Fruit fly (Drosophila melanogaster): Measurements from ENCODE around the gene Dhod.

Dhod gene

dm6 chr3R:8669900-8670528, 17.3 kb upstream of the Dhod start:
- TF ChIP-seq CG8478 (optimal IDR thresholded peaks at IDR 0.05) (no peak), CTCF (optimal IDR thresholded peaks at IDR 0.05) (no peak)

- no peak for TF ChIP-seq CTCF (optimal IDR thresholded peaks at IDR 0.05)
- no peak for TF ChIP-seq CG8478 (optimal IDR thresholded peaks at IDR 0.05)
Measured at dm6 chr3R:8669029-8669707, 16.5 kb upstream of the Dhod start.

dm6 chr3R:8668024-8668856, 15.5 kb upstream of the Dhod start:
- TF ChIP-seq CTCF (optimal IDR thresholded peaks at IDR 0.05) (no peak), CG8478 (optimal IDR thresholded peaks at IDR 0.05) (no peak)

dm6 chr3R:8667568-8667967, 14.9 kb upstream of the Dhod start, which contains the start of gene CG8036:
TSS of gene CG8036 (plus strand) at chr3R:8667868.
- TF ChIP-seq CG8478 (optimal IDR thresholded peaks at IDR 0.05) (no peak), CTCF (optimal IDR thresholded peaks at IDR 0.05) (no peak)

dm6 chr3R:8664699-8665340, 12.1 kb upstream of the Dhod start:
- no peak for TF ChIP-seq CTCF (optimal IDR thresholded peaks at IDR 0.05)

dm6 chr3R:8663668-8664283, 11.1 kb upstream of the Dhod start, which contains the start of gene CG8032:
TSS of gene CG8032 (plus strand) at chr3R:8664115.
- TF ChIP-seq CG8478 (optimal IDR thresholded peaks at IDR 0.05) = no peak
- TF ChIP-seq CTCF (optimal IDR thresholded peaks at IDR 0.05) = no peak

- no peak for TF ChIP-seq CG8478 (optimal IDR thresholded peaks at IDR 0.05)
- TF ChIP-seq CTCF (optimal IDR thresholded peaks at IDR 0.05) = no peak
Measured at dm6 chr3R:8660661-8661060, 7.9 kb upstream of the Dhod start, which contains the start of gene bel. TSS of gene bel (minus strand) at chr3R:8660761.

- peak; percentile 71 to 72 for TF ChIP-seq CTCF (optimal IDR thresholded peaks at IDR 0.05)
- no peak for TF ChIP-seq CG8478 (optimal IDR thresholded peaks at IDR 0.05)
Measured at dm6 chr3R:8659907-8660660, 7.4 kb upstream of the Dhod start.

- no peak for TF ChIP-seq CG8478 (optimal IDR thresholded peaks at IDR 0.05)
- TF ChIP-seq CTCF (optimal IDR thresholded peaks at IDR 0.05) = no peak
Measured at dm6 chr3R:8659200-8659897, 6.6 kb upstream of the Dhod start.

- no peak for TF ChIP-seq CTCF (optimal IDR thresholded peaks at IDR 0.05)
- no peak for TF ChIP-seq CG8478 (optimal IDR thresholded peaks at IDR 0.05)
Measured at dm6 chr3R:8658688-8659087, 6.0 kb upstream of the Dhod start.

dm6 chr3R:8654666-8655065, 1.9 kb upstream of the Dhod start, which contains the start of gene CG42489:
TSS of gene CG42489 (minus strand) at chr3R:8654766.
- TF ChIP-seq CTCF (optimal IDR thresholded peaks at IDR 0.05) (no peak), CG8478 (optimal IDR thresholded peaks at IDR 0.05) (no peak)

dm6 chr3R:8654058-8654457, 1.3 kb upstream of the Dhod start:
- no peak for TF ChIP-seq CTCF (optimal IDR thresholded peaks at IDR 0.05)
- no peak for TF ChIP-seq CG8478 (optimal IDR thresholded peaks at IDR 0.05)

- TF ChIP-seq CG8478 (optimal IDR thresholded peaks at IDR 0.05) (no peak), CTCF (optimal IDR thresholded peaks at IDR 0.05) (no peak)
Measured at dm6 chr3R:8650741-8651140, 2.0 kb downstream of the Dhod start, which contains the start of the genes Mkk4 and SLIRP2. TSS of gene Mkk4 (minus strand) at chr3R:8650796. TSS of gene SLIRP2 (plus strand) at chr3R:8651084.
